Worm (Caenorhabditis elegans) whole organism, dauer: ENCODE measurements around the gene srh-235.
"Not testable (repeated sequence)": the region's sequence is repeated elsewhere in the genome, so short reads cannot be mapped to it uniquely, and the experiment has no call there.

Source experiments
- unc-62 ChIP-seq: sonication (generic microtip); optimal IDR thresholded peaks from 2 replicates; lab custom pipeline; 2017; ENCODE audit warnings: missing biosample characterization, missing genetic modification reagents, missing genetic modification characterization

Gene srh-235

DNA sequence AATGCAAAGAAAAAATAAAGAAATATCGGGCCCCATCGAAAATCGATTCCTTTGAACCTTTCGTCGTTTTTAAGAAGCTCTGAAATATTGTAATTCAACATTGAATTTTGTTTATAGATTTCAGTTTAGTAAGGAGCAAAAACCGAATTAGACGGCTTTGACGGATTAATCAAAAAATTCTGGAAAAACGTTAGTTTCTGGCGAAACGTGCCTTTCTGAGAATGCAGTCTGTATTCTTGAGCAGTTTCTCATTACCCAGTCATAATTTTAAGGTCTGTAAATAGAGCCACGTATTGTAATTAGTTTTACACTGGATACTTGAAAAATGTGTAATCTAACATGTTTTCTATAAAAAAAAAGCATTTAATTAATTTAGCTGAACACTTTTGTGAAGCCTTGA is 11.4 kb downstream of the srh-235 start, which contains the start of gene srz-48:
Gene srz-48 (minus strand): TSS at position 101 of the 400 bp plus-strand sequence.
- no peak for TF ChIP-seq unc-62 (GFP tag; lab: Kevin White, UChicago)

DNA sequence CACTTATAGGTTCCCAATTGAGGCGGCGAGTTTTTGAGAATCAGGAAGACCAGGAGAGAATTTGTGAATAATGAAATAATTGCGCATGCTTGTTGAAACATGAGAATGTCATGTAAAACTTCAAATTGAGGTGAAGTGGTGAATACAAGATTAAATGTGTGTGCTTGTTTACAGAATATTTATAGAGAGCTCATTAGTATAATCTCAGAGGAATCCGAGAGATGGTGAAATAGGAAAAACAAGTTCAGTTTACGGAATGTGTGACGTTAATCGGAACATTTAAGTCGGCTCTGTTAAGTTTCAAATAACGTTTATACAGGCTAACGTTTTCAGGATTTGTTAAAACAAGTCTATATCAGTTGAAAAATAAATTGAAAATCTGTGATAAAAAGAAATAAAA is 13.4 kb downstream of the srh-235 start, which contains the start of gene str-200:
Gene str-200 (minus strand): TSS at position 101 of the 400 bp plus-strand sequence.
- no peak for TF ChIP-seq unc-62 (GFP tag; lab: Kevin White, UChicago)

- TF ChIP-seq unc-62 (GFP tag; lab: Kevin White, UChicago), result not testable (repeated sequence)
Observed at ce11 chrV:17456197-17456596, 15.3 kb downstream of the srh-235 start, which contains the start of gene srh-203. TSS of gene srh-203 (minus strand) at chrV:17456297.

- TF ChIP-seq unc-62 (GFP tag; lab: Kevin White, UChicago), result no peak
Observed at ce11 chrV:17449836-17450235, 21.6 kb downstream of the srh-235 start.

ce11 chrV:17439406-17439805 is 32.1 kb downstream of the srh-235 start, which contains the start of gene srh-154:
TSS of gene srh-154 (plus strand) at chrV:17439706.
- no peak for TF ChIP-seq unc-62 (GFP tag; lab: Kevin White, UChicago)

ce11 chrV:17438317-17438716 is 33.1 kb downstream of the srh-235 start, which contains the start of gene srsx-2:
TSS of gene srsx-2 (minus strand) at chrV:17438417.
- TF ChIP-seq unc-62 (GFP tag; lab: Kevin White, UChicago), result no peak

- no peak for TF ChIP-seq unc-62 (GFP tag; lab: Kevin White, UChicago)
Observed at ce11 chrV:17436492-17436891, 35.0 kb downstream of the srh-235 start, which contains the start of gene F20E11.18. TSS of gene F20E11.18 (minus strand) at chrV:17436592.

DNA sequence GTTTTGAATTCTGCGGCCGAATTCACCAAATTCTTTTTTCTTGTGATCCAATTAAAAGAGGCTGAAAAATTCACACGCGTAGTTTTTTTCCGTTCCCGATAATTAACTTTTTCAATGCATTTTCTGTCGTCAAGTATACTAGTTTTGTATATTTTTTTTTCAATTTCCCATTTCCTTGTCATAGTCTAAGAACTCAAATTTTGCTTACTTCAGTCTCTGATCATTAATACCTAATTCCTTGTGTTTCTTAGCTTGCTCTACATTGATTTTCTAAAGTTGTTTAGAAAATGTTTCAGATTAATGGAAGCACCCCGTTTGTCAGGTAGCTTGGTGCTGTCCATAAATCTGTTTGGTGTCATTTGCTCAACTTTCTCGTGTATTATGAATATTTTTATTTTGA is 40.6 kb downstream of the srh-235 start, which contains the start of gene srbc-27:
Gene srbc-27 (plus strand): TSS at position 301 of the 400 bp plus-strand sequence.
- no peak for TF ChIP-seq unc-62 (GFP tag; lab: Kevin White, UChicago)

DNA sequence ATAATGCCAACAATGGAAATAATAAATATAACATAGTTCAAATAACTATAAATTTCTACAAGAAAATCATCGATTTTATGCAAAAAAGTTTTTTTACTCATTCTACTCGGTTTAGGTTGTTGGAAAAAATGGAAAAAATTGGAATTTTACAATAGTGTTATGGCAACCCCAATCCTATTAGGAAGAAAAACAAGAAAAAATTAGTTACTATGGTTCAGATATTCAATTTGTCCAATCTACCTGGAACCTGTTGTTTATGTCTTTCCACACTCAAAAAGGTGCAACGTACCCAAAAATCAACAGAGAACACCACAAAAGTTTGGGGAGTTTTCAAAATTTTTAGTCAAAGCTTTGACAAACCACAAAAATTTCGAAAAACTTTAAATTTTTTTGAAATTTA is 41.4 kb downstream of the srh-235 start, which contains the start of gene T27C5.10:
Gene T27C5.10 (minus strand): TSS at position 101 of the 400 bp plus-strand sequence.
- no peak for TF ChIP-seq unc-62 (GFP tag; lab: Kevin White, UChicago)

DNA sequence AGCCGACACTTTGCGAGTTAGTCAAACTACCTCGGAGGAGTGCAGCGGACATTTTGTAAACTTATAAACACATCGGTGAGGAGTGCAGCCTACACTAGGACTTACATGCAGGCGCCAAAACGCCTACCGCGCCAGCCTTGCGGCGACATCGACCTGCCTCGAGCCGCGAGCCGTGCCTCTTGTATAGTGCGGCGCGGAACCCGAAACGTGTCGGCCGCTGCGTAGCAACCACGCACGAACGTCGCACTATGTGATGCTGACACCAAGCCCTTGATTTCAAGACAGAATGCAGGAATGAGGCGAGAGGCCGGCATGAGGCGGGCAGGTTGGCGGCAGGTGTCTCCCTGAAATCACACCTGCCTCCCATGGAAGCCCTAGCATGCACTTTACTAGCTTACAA is 42.2 kb downstream of the srh-235 start:
- no peak for TF ChIP-seq unc-62 (GFP tag; lab: Kevin White, UChicago)
